Fruit fly (Drosophila melanogaster): ENCODE data around the gene wac.

The wac gene

dm6 chr3L:216325-216724 is 41.7 kb upstream of the wac start, which contains the start of gene Kaz1-ORFB:
Gene Kaz1-ORFB, plus strand, starts transcription at chr3L:216625.
- no peak for TF ChIP-seq CG8319 (GFP tag; optimal IDR thresholded peaks at IDR 0.05)

- TF ChIP-seq dsx (GFP tag; optimal IDR thresholded peaks at IDR 0.05; ENCODE audit: poor library complexity, severe bottlenecking) (no peak), svp (GFP tag) (peak; percentile 92)
These were observed 40.4 kb upstream of the wac start, which contains the start of gene CG13877 for dm6 chr3L:217480-218118. Gene CG13877, plus strand, starts transcription at chr3L:218068.

- TF ChIP-seq CG9139 (GFP tag; optimal IDR thresholded peaks at IDR 0.05) (no peak), CG7368 (GFP tag; optimal IDR thresholded peaks at IDR 0.05) (no peak), CG31627 (GFP tag; optimal IDR thresholded peaks at IDR 0.05) (peak; percentile 92), Ets96B (tag; optimal IDR thresholded peaks at IDR 0.05) (peak; percentile 70), CG11294 (GFP tag; IDR thresholded peaks at IDR 0.05) (peak; percentile 65; the same call in 1 of the 2 replicates), dac (GFP tag; optimal IDR thresholded peaks at IDR 0.05) (peak; percentile 80), topi (GFP tag; optimal IDR thresholded peaks at IDR 0.05) (peak; percentile 85), Smox (GFP tag; optimal IDR thresholded peaks at IDR 0.05) (peak; percentile 78), ss (GFP tag; optimal IDR thresholded peaks at IDR 0.05) (peak; percentile 12 to 44), Eip75B (GFP tag; optimal IDR thresholded peaks at IDR 0.05) (peak; percentile 79), Hr39 (GFP tag; optimal IDR thresholded peaks at IDR 0.05) (peak; percentile 89), CG8319 (GFP tag; optimal IDR thresholded peaks at IDR 0.05) (peak; percentile 57), CG34406 (GFP tag; optimal IDR thresholded peaks at IDR 0.05) (peak; percentile 75), CG32006 (GFP tag; optimal IDR thresholded peaks at IDR 0.05) (peak; percentile 94), Blimp-1 (GFP tag; optimal IDR thresholded peaks at IDR 0.05) (peak; percentile 65), net (GFP tag; optimal IDR thresholded peaks at IDR 0.05) (peak; percentile 77), CG10669 (GFP tag; optimal IDR thresholded peaks at IDR 0.05) (peak; percentile 72), Eip78C (GFP tag) (peak; percentile 91), CG11902 (GFP tag; optimal IDR thresholded peaks at IDR 0.05) (peak; percentile 81), CG3032 (tag; optimal IDR thresholded peaks at IDR 0.05) (peak; percentile 81), Gug (GFP tag; IDR thresholded peaks at IDR 0.05) (peak; percentile 66), eg (GFP tag; IDR thresholded peaks at IDR 0.05) (peak; percentile 86), CG11762 (GFP tag; optimal IDR thresholded peaks at IDR 0.05; ENCODE audit: insufficient read depth) (peak; percentile 40), acj6 (GFP tag; optimal IDR thresholded peaks at IDR 0.05) (peak; percentile 88), CG8119 (GFP tag; IDR thresholded peaks at IDR 0.05) (peak; percentile 74), CG6792 (GFP tag; optimal IDR thresholded peaks at IDR 0.05) (peak; percentile 74), fd59A (GFP tag; optimal IDR thresholded peaks at IDR 0.05) (peak; percentile 64), Hr38 (GFP tag; optimal IDR thresholded peaks at IDR 0.05) (no peak), Sox102F (GFP tag; optimal IDR thresholded peaks at IDR 0.05) (peak; percentile 74), Sox15 (GFP tag; optimal IDR thresholded peaks at IDR 0.05) (peak; percentile 83), lz (GFP tag; optimal IDR thresholded peaks at IDR 0.05) (peak; percentile 88), salr (GFP tag; optimal IDR thresholded peaks at IDR 0.05) (peak; percentile 72), CG1621 (tag; optimal IDR thresholded peaks at IDR 0.05) (peak; percentile 42), CG16779 (tag; optimal IDR thresholded peaks at IDR 0.05) (no peak), OdsH (GFP tag; optimal IDR thresholded peaks at IDR 0.05) (peak; percentile 87), CG6276 (GFP tag; optimal IDR thresholded peaks at IDR 0.05) (peak; percentile 74), fkh (GFP tag; optimal IDR thresholded peaks at IDR 0.05) (no peak), fd85E (GFP tag; optimal IDR thresholded peaks at IDR 0.05) (no peak), cyc (GFP tag; optimal IDR thresholded peaks at IDR 0.05) (peak; percentile 89), CG6808 (GFP tag; optimal IDR thresholded peaks at IDR 0.05) (peak; percentile 71), CG6854 (GFP tag; optimal IDR thresholded peaks at IDR 0.05) (no peak), spab (GFP tag; optimal IDR thresholded peaks at IDR 0.05) (peak; percentile 56)
These were observed 34.7 kb upstream of the wac start, which contains the start of the genes pyx and CG33229 for dm6 chr3L:223019-223902. Gene pyx, minus strand, starts transcription at chr3L:223069. Gene CG33229, plus strand, starts transcription at chr3L:223852.
